Fruit fly (Drosophila melanogaster) Kc167 (cell line): ENCODE results near the gene CG14507.

Experiments used
- Myc ChIP-seq: fragments of >200 bp; optimal IDR thresholded peaks from 2 replicates; lab custom pipeline; 2017; ENCODE audit warnings: missing external identifiers
- Sin3A ChIP-seq: fragments of >200 bp; optimal IDR thresholded peaks from 2 replicates; lab custom pipeline; 2018; ENCODE audit warnings: missing external identifiers
- h ChIP-seq: fragments of >200 bp; optimal IDR thresholded peaks from 3 replicates; lab custom pipeline; 2018; ENCODE audit warnings: missing external identifiers
- insv ChIP-seq: fragments of >200 bp; optimal IDR thresholded peaks from 3 replicates; lab custom pipeline; 2018; ENCODE audit warnings: missing external identifiers
- psq ChIP-seq: fragments of >200 bp; optimal IDR thresholded peaks from 2 replicates; lab custom pipeline; 2017; ENCODE audit warnings: missing external identifiers
- ttk ChIP-seq: sonication (Bioruptor generic); optimal IDR thresholded peaks from 2 replicates; lab custom pipeline; 2017; ENCODE audit warnings: missing external identifiers

DNA sequence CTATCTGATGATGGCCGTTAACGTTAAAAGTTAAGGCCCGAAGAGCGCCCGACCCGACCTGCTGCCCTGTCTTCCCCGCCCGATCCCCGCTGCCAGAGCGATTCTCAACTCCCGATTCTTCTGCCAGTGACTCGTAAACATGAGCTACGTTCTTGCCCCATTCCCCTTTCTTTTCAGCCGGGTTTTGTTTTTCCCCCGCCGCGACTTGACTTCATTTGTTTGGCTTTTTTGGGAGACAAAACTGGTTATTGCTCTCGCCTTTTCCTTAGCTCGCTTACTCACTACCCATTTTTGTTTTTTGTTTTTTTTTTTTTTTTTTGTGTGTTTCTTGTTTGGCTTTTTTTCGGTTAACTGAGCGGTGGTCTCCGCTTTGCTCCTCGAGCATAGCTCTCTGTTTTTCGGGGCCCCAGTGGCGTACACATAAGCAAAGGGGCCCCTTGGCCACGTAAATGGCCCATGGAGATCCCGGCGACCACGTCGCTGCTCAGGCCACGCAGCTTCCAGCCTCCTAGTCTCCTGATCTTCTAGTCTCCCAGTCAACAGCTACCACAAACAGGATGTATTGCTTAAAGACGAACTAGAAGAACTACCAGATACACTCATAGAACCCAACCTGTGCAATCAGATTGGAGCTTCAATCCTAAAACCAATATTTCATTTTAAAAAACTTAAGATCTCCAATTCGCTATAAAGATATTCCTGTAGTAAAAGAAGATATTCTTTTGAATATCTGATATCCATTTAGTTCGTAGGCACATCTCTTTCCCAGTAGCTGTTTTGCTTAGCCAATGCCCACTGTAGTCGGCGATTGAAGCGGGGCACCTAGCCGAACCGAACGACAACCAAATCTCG, 16.8 kb downstream of the CG14507 start:
- TF ChIP-seq psq: no peak
- TF ChIP-seq Myc (lab: Kevin White, UChicago): no peak
- no peak for TF ChIP-seq h (lab: Kevin White, UChicago)
- TF ChIP-seq ttk (lab: Kevin White, UChicago): no peak
- TF ChIP-seq Sin3A (lab: Kevin White, UChicago): no peak
- TF ChIP-seq insv (lab: Kevin White, UChicago): no peak
